Worm (Caenorhabditis elegans) whole organism, L2 larva: ENCODE results near the gene eral-1.
A peak's percentile ranks its signal among the peaks of the same experiment; 100 is the strongest.

Experiments
- C34F6.9 ChIP-seq: fragments of 150-350 bp; optimal IDR thresholded peaks from 2 replicates; lab custom pipeline; 2014; ENCODE audit warnings: missing biosample characterization, missing genetic modification characterization
- Y55F3AM.14 ChIP-seq: fragments of 200-800 bp; sonication (Bioruptor generic); optimal IDR thresholded peaks from 2 replicates; lab custom pipeline; 2018; ENCODE audit warnings: mild to moderate bottlenecking, missing genetic modification characterization, missing compliant biosample characterization
- ZK546.5 ChIP-seq: sonication (generic microtip); optimal IDR thresholded peaks from 2 replicates; lab custom pipeline; 2017; ENCODE audit warnings: missing biosample characterization, missing genetic modification characterization
- alr-1 ChIP-seq: fragments of 150-350 bp; optimal IDR thresholded peaks from 2 replicates; lab custom pipeline; 2014; ENCODE audit warnings: missing biosample characterization, missing genetic modification characterization
- ama-1 ChIP-seq: fragments of 150-350 bp; optimal IDR thresholded peaks from 2 replicates; lab custom pipeline; 2018; ENCODE audit warnings: inconsistent platforms
- ceh-82 ChIP-seq: fragments of 150-350 bp; optimal IDR thresholded peaks from 2 replicates; lab custom pipeline; 2014; ENCODE audit warnings: missing biosample characterization, missing genetic modification characterization
- crh-2 ChIP-seq: sonication (generic microtip); optimal IDR thresholded peaks from 2 replicates; lab custom pipeline; 2017; ENCODE audit warnings: missing biosample characterization, missing genetic modification characterization
- dmd-4 ChIP-seq: sonication (generic microtip); optimal IDR thresholded peaks from 2 replicates; lab custom pipeline; 2017; ENCODE audit warnings: missing biosample characterization, missing genetic modification characterization
- egl-27 ChIP-seq: sonication (generic microtip); optimal IDR thresholded peaks from 3 replicates; lab custom pipeline; 2017; ENCODE audit warnings: missing biosample characterization, missing genetic modification reagents, missing genetic modification characterization
- elt-1 ChIP-seq: fragments of 150-350 bp; optimal IDR thresholded peaks from 2 replicates; lab custom pipeline; 2014; ENCODE audit warnings: missing biosample characterization, missing genetic modification characterization
- fos-1 ChIP-seq: fragments of 150-350 bp; optimal IDR thresholded peaks from 2 replicates; lab custom pipeline; 2014; ENCODE audit warnings: missing biosample characterization, missing genetic modification characterization
- lin-39 ChIP-seq: fragments of 150-350 bp; optimal IDR thresholded peaks from 2 replicates; lab custom pipeline; 2014; ENCODE audit warnings: missing biosample characterization, missing genetic modification reagents, missing genetic modification characterization
- lsy-2 ChIP-seq, 2 experiments: fragments of 150-350 bp in 1 of 2; sonication (generic microtip) in 1 of 2; optimal IDR thresholded peaks; 2 replicates each; lab custom pipeline; 2014 to 2017; ENCODE audit warnings: missing biosample characterization in 2 of 2, missing genetic modification characterization in 2 of 2
- mab-5 ChIP-seq: fragments of 150-350 bp; optimal IDR thresholded peaks from 2 replicates; lab custom pipeline; 2014; ENCODE audit warnings: missing biosample characterization, missing genetic modification characterization
- mdl-1 ChIP-seq, 2 experiments: fragments of 150-350 bp in 1 of 2; sonication (generic microtip) in 1 of 2; optimal IDR thresholded peaks; 2 replicates each; lab custom pipeline; 2017; ENCODE audit warnings: missing biosample characterization in 2 of 2, missing genetic modification characterization in 2 of 2
- nhr-10 ChIP-seq: sonication (generic microtip); optimal IDR thresholded peaks from 2 replicates; lab custom pipeline; 2017; ENCODE audit warnings: missing biosample characterization, missing genetic modification characterization
- nhr-11 ChIP-seq: fragments of 150-350 bp; optimal IDR thresholded peaks from 2 replicates; lab custom pipeline; 2014; ENCODE audit warnings: missing biosample characterization, missing genetic modification characterization
- nhr-12 ChIP-seq: fragments of 150-350 bp; optimal IDR thresholded peaks from 2 replicates; lab custom pipeline; 2014; ENCODE audit warnings: missing biosample characterization, missing genetic modification characterization
- nhr-21 ChIP-seq: fragments of 150-350 bp; optimal IDR thresholded peaks from 2 replicates; lab custom pipeline; 2014; ENCODE audit warnings: missing biosample characterization, missing genetic modification characterization
- nhr-237 ChIP-seq: fragments of 150-350 bp; optimal IDR thresholded peaks from 2 replicates; lab custom pipeline; 2014; ENCODE audit warnings: missing biosample characterization, missing genetic modification characterization
- nhr-6 ChIP-seq: fragments of 150-350 bp; optimal IDR thresholded peaks from 2 replicates; lab custom pipeline; 2014; ENCODE audit warnings: missing biosample characterization, missing genetic modification characterization
- nhr-77 ChIP-seq: fragments of 150-350 bp; optimal IDR thresholded peaks from 2 replicates; lab custom pipeline; 2014; ENCODE audit warnings: missing biosample characterization, missing genetic modification characterization
- peb-1 ChIP-seq: fragments of 150-350 bp; optimal IDR thresholded peaks from 2 replicates; lab custom pipeline; 2014; ENCODE audit warnings: missing biosample characterization, missing genetic modification characterization
- sem-4 ChIP-seq: fragments of 150-350 bp; optimal IDR thresholded peaks from 2 replicates; lab custom pipeline; 2014; ENCODE audit warnings: missing biosample characterization, missing genetic modification reagents, missing genetic modification characterization
- skn-1 ChIP-seq: sonication (generic microtip); optimal IDR thresholded peaks from 2 replicates; lab custom pipeline; 2017; ENCODE audit warnings: missing biosample characterization, missing genetic modification characterization
- sma-3 ChIP-seq: sonication (generic microtip); optimal IDR thresholded peaks from 2 replicates; lab custom pipeline; 2016; ENCODE audit warnings: missing genetic modification reagents, missing genetic modification characterization, missing compliant biosample characterization
- sma-9 ChIP-seq, 2 experiments: fragments of 150-350 bp in 1 of 2; sonication (generic microtip) in 1 of 2; optimal IDR thresholded peaks; 2 replicates each; lab custom pipeline; 2014 to 2016; ENCODE audit warnings: missing genetic modification characterization in 2 of 2, mild to moderate bottlenecking in 1 of 2, missing biosample characterization in 1 of 2, missing compliant biosample characterization in 1 of 2, missing genetic modification reagents in 1 of 2, moderate library complexity in 1 of 2
- unc-55 ChIP-seq: fragments of 150-350 bp; sonication (generic microtip); optimal IDR thresholded peaks from 3 replicates; lab custom pipeline; 2014; ENCODE audit warnings: missing biosample characterization, missing genetic modification reagents, missing genetic modification characterization
- unc-62 ChIP-seq: fragments of 150-350 bp; optimal IDR thresholded peaks from 2 replicates; lab custom pipeline; 2014; ENCODE audit warnings: missing biosample characterization, missing genetic modification reagents, missing genetic modification characterization
- zag-1 ChIP-seq: fragments of 150-350 bp; optimal IDR thresholded peaks from 2 replicates; lab custom pipeline; 2014; ENCODE audit warnings: missing biosample characterization, missing genetic modification characterization
- ztf-1 ChIP-seq: fragments of 200-800 bp; sonication (Bioruptor generic); conservative IDR thresholded peaks from 2 replicates; pipeline ENCODE4 v1.3.6; 2022; ENCODE audit warnings: missing genetic modification characterization, missing compliant biosample characterization
- ztf-4 ChIP-seq: fragments of 150-350 bp; optimal IDR thresholded peaks from 2 replicates; lab custom pipeline; 2014; ENCODE audit warnings: missing biosample characterization, missing genetic modification characterization

eral-1 gene

DNA sequence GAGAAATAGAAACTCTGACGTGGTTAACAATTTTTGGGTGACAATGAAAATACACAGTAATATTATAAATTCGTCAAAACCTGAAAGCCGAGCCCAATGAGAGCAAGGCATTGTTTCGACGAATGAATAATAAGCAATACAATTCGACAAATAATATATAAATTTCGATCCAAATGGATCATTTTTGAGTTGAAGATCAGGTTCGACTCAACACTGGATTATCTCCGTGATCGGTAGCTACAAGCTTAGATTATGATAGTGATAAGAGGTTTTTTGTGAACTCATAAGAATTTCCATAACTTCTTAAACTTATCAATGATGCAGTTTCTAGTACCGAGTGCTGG lies 28.3 kb upstream of the eral-1 start:
- no peak for TF ChIP-seq peb-1 (tag; lab: Kevin White, UChicago)
- no peak for TF ChIP-seq nhr-237 (tag; lab: Kevin White, UChicago)
- TF ChIP-seq lsy-2 (tag; optimal IDR thresholded peaks at IDR 0.05; lab: Kevin White, UChicago): peak in 1 of 2 experiments; percentile 7
- peak; percentile 51 for TF ChIP-seq nhr-21
- TF ChIP-seq unc-55: no peak
- TF ChIP-seq sma-9 (GFP tag; optimal IDR thresholded peaks at IDR 0.05; lab: Kevin White, UChicago): peak; percentile 10
- no peak for TF ChIP-seq sma-9 (tag; optimal IDR thresholded peaks at IDR 0.05; lab: Kevin White, UChicago)
- TF ChIP-seq, all 48 proteins: peak for 3

DNA sequence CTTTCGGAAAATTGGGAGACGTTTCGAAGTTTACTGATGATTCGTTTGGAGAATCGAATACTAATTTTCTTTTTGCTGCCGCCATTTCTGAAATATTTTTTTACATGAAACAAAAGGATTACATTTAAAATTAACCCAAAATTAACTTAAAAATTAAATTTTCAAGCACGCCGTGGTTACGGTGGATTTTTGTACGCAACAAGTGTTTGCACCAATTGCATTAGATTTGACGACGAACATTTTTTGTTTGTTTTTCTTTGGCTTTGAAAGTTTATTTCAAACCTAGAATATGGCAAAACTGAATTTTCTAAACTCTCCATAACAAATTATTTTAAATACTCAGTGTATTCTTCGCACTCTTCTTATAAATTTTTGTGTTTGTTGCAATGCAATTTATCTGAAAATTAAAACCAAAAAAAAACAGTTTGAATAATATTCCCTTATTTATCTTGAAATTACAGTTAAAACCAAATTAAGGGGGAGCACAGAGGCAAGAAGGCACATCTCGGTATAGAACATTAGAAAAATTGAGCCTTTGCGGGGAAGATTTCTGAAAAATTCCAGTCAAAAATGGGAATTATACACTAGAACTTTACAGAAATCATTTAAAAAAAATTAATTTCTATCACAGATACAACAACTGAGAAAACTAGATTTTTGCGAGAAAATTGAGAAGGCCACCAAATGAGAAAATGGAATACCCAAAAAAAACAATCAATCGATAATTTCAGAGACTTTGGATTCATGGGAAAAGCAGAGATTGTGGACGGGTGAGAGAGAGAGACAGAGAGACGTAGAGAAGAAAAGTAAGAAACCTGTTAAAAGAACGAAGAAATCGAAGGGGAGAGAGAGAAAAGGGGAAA lies 27.7 kb upstream of the eral-1 start, which contains the start of gene hal-3:
Gene hal-3, minus strand, starts transcription at position 87 of the 863 bp plus-strand sequence.
- TF ChIP-seq ceh-82 (tag; lab: Kevin White, UChicago) (no peak), nhr-12 (tag; lab: Kevin White, UChicago) (no peak), sma-3 (GFP tag; lab: Kevin White, UChicago) (peak; percentile 36), nhr-6 (no peak), dmd-4 (tag; lab: Kevin White, UChicago) (no peak), zag-1 (no peak), unc-62 (GFP tag; lab: Kevin White, UChicago) (no peak), mdl-1 (tag; optimal IDR thresholded peaks at IDR 0.05; lab: Kevin White, UChicago) (no peak), lsy-2 (tag; optimal IDR thresholded peaks at IDR 0.05; lab: Kevin White, UChicago) (peak in 1 of 2 experiments; percentile 53), peb-1 (tag; lab: Kevin White, UChicago) (no peak), alr-1 (tag; lab: Kevin White, UChicago) (no peak), ama-1 (lab: Kevin White, UChicago) (no peak), nhr-11 (tag; lab: Kevin White, UChicago) (peak; percentile 21), ztf-1 (GFP tag; lab: Robert Waterston, UW) (no peak), ztf-4 (tag; lab: Kevin White, UChicago) (no peak)
- TF ChIP-seq, all 48 proteins: peak for 3

DNA sequence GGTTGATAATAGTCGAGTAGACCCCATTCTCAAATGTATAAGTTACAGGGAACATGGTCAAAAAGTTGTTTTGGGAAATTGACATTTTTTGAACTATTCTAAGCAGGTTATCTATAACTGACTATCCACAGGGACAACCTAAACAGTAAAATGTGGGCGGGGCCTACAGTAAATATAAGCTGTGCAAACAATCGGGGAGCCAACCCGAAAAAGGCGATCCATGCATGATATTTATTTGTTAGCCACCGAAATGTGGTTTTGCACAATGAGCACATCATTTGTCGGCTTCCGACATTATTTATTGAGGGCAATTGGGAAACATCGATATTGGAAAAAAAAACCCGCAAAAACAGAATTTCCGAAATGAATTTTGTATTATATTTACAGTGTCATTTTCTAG lies 25.2 kb upstream of the eral-1 start, which contains the start of gene hlh-6:
Gene hlh-6, minus strand, starts transcription at position 101 of the 400 bp plus-strand sequence.
- no peak for TF ChIP-seq lin-39 (tag; lab: Kevin White, UChicago)
- TF ChIP-seq ceh-82 (tag; lab: Kevin White, UChicago): no peak
- TF ChIP-seq nhr-10 (tag; lab: Kevin White, UChicago): no peak
- TF ChIP-seq zag-1: no peak
- TF ChIP-seq egl-27: no peak
- TF ChIP-seq C34F6.9 (tag; lab: Kevin White, UChicago): no peak
- no peak for TF ChIP-seq skn-1 (tag; lab: Kevin White, UChicago)
- no peak for TF ChIP-seq nhr-237 (tag; lab: Kevin White, UChicago)
- no peak for TF ChIP-seq nhr-6
- TF ChIP-seq crh-2 (tag; lab: Kevin White, UChicago): no peak
- no peak for TF ChIP-seq ZK546.5
- no peak for TF ChIP-seq fos-1 (tag; lab: Kevin White, UChicago)
- TF ChIP-seq ztf-4 (tag; lab: Kevin White, UChicago): no peak
- TF ChIP-seq mab-5: no peak

DNA sequence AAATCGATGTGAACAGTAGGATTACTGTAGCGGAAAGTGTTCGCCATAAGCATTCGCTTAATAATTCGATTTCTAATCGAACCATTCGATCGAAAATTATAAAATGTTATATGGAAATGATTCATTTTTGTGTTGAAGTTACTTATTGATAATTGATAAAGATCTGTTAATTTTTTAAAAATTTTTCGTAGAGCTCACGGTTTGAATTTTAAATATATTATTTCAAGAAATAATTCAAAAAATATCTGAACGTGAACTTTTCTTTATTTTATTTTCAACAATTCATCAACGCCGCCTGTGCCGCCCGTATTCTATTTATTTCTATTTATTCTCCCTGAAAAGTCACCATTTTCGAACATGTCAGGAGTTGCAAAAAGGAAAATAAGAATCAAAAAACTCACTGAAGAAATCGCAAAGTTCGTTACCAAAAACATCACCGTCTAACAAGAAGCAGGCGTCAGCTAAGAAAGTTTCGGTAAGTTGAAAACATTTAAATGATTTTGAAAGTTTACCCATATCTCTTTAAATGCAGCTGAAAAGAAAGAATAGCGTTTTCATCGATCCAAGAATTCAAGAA lies 21.9 kb upstream of the eral-1 start, which contains the start of the genes T15H9.5 and T15H9.4:
Gene T15H9.5, minus strand, starts transcription at position 101 of the 577 bp plus-strand sequence.
Gene T15H9.4, plus strand, starts transcription at position 527 of the 577 bp plus-strand sequence.
- TF ChIP-seq elt-1 (no peak), mdl-1 (tag; optimal IDR thresholded peaks at IDR 0.05; lab: Kevin White, UChicago) (no peak), mab-5 (no peak), nhr-10 (tag; lab: Kevin White, UChicago) (no peak), Y55F3AM.14 (GFP tag; lab: Kevin White, UChicago) (no peak), dmd-4 (tag; lab: Kevin White, UChicago) (no peak), nhr-77 (tag; lab: Kevin White, UChicago) (no peak), nhr-237 (tag; lab: Kevin White, UChicago) (no peak), sem-4 (tag; lab: Kevin White, UChicago) (no peak), ZK546.5 (no peak), alr-1 (tag; lab: Kevin White, UChicago) (no peak), unc-55 (no peak), crh-2 (tag; lab: Kevin White, UChicago) (no peak)
- TF ChIP-seq, all 48 proteins: peak for 0
